Worm (Caenorhabditis elegans) whole organism, young adult: ENCODE results near the gene Y116F11A.1.

Experiments used
- ZK185.1 ChIP-seq: sonication (generic microtip); optimal IDR thresholded peaks from 2 replicates; lab custom pipeline; 2016; ENCODE audit warnings: mild to moderate bottlenecking, missing genetic modification characterization, missing compliant biosample characterization; ENCODE audit not compliant: poor library complexity, severe bottlenecking
- ama-1 ChIP-seq, 3 experiments: fragments of 150-350 bp in 1 of 3; sonication (generic microtip) in 2 of 3; optimal IDR thresholded peaks; 2 replicates each; lab custom pipeline; 2014 to 2018; ENCODE audit warnings: missing biosample characterization in 2 of 3, missing genetic modification characterization in 2 of 3, missing genetic modification reagents in 2 of 3
- nfya-1 ChIP-seq: sonication (generic microtip); optimal IDR thresholded peaks from 2 replicates; lab custom pipeline; 2017; ENCODE audit warnings: antibody characterized with exemption, missing compliant biosample characterization, missing genetic modification characterization, borderline replicate concordance; ENCODE audit not compliant: insufficient read depth
- snpc-4 ChIP-seq, 5 experiments: fragments of 150-350 bp in 1 of 5; sonication (generic microtip) in 4 of 5; optimal IDR thresholded peaks; 2 replicates each; lab custom pipeline; 2014 to 2018; ENCODE audit warnings: missing genetic modification characterization in 5 of 5, missing biosample characterization in 3 of 5, antibody characterized with exemption in 2 of 5, mild to moderate bottlenecking in 2 of 5, missing compliant biosample characterization in 2 of 5, missing genotype in 2 of 5, moderate library complexity in 2 of 5, missing genetic modification reagents in 1 of 5

DNA sequence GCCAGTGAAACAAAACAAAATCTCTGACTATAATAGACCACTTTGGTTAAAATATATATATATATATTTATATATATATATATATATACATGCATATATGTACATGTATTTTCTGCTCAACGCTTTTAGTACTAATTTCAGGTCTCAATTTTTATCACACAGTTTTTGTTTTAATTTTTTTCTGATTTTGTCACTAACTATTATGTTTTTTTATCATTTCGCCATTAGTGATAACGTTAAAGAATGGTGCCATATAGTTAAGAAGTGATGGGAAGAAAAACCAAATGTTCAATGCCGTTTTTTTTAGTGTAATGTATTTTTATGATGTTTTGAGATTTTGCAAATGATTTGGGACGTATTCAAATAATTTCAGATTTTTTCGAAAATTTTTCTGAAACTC is 24.0 kb downstream of the Y116F11A.1 start:
- no peak for TF ChIP-seq snpc-4 (GFP tag; optimal IDR thresholded peaks at IDR 0.05; lab: Kevin White, UChicago)
- no peak for TF ChIP-seq snpc-4 (tag; optimal IDR thresholded peaks at IDR 0.05; lab: Kevin White, UChicago)
- TF ChIP-seq ZK185.1 = no peak
- no peak for TF ChIP-seq nfya-1
- no peak for TF ChIP-seq ama-1 (optimal IDR thresholded peaks at IDR 0.05; lab: Kevin White, UChicago)
- TF ChIP-seq ama-1 (GFP tag; optimal IDR thresholded peaks at IDR 0.05; lab: Kevin White, UChicago) = no peak
